Fruit fly (Drosophila melanogaster): ENCODE measurements around the gene CG31087.

DNA sequence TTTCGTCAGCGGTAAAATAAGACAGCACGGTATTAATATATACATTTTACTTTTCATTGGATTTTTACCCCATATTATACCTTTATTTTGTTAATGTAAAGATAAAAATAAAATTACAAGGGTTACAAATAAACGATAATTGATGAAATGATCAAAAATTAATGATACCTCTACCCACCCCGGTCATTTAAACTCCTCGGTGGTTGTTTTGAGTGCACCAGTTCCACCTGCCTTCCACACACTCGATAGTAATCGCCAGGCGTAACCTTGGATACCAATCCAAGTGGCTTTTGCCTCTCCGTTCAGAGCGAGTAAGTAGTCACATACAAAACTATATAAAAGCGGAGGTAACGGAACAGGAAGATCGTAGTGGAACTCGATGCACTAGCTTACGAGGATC lies 26.3 kb upstream of the CG31087 start, which contains the start of gene rha:
- TF ChIP-seq Ets98B (GFP tag; IDR thresholded peaks at IDR 0.05) (no peak), CG8301 (tag; optimal IDR thresholded peaks at IDR 0.05) (no peak), Pif1B (GFP tag; optimal IDR thresholded peaks at IDR 0.05) (no peak), fd96Ca (GFP tag; IDR thresholded peaks at IDR 0.05) (no peak), D1 (tag; optimal IDR thresholded peaks at IDR 0.05) (no peak), CG14655 (GFP tag; optimal IDR thresholded peaks at IDR 0.05) (no peak)

All from whole organism, pupa.